Fruit fly (Drosophila melanogaster): ENCODE measurements around the gene myo.

DNA sequence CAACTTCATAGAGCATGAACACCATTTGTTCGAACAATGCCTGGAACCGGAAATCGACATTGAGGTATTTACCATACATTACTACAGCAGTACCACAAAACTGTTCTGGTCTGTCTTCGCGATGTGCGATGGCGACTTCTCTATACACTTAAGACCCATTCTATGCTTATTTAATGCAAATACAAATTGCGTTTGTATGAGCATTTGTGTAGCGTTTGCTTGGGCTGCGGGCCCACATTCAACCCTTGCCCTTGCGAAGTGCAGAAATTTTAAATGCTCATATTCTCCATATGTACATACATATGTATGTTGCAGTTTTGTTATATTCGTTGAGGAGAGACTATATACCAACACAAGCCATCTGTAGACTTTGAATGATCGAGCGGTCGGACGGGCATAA is 31.6 kb downstream of the myo start:
- TF ChIP-seq Myc (optimal IDR thresholded peaks at IDR 0.05) (no peak), psq (optimal IDR thresholded peaks at IDR 0.05) (no peak), h (optimal IDR thresholded peaks at IDR 0.05) (no peak), Sin3A (optimal IDR thresholded peaks at IDR 0.05) (no peak), ttk (optimal IDR thresholded peaks at IDR 0.05) (no peak)
